Worm (Caenorhabditis elegans) whole organism, early embryonic: ENCODE data around the gene gcy-22.

ENCODE experiments used
- B0310.2 ChIP-seq: sonication (generic microtip); optimal IDR thresholded peaks from 2 replicates; lab custom pipeline; 2016; ENCODE audit warnings: mild to moderate bottlenecking, missing genetic modification characterization, missing compliant biosample characterization
- F13C5.2 ChIP-seq: sonication (generic microtip); optimal IDR thresholded peaks from 2 replicates; lab custom pipeline; 2017; ENCODE audit warnings: mild to moderate bottlenecking, missing genetic modification characterization, inconsistent platforms, missing compliant biosample characterization
- aly-1 ChIP-seq: sonication (generic microtip); optimal IDR thresholded peaks from 2 replicates; lab custom pipeline; 2016; ENCODE audit warnings: missing genetic modification characterization, missing compliant biosample characterization
- ama-1 ChIP-seq: fragments of 150-350 bp; optimal IDR thresholded peaks from 2 replicates; lab custom pipeline; 2014
- ceh-13 ChIP-seq: fragments of 200-800 bp; sonication (Bioruptor generic); optimal IDR thresholded peaks from 2 replicates; lab custom pipeline; 2018; ENCODE audit warnings: mild to moderate bottlenecking, missing genetic modification characterization, missing compliant biosample characterization
- ceh-36 ChIP-seq: sonication (generic microtip); optimal IDR thresholded peaks from 2 replicates; lab custom pipeline; 2016; ENCODE audit warnings: missing genetic modification characterization, inconsistent platforms, missing compliant biosample characterization
- ets-7 ChIP-seq: sonication (generic microtip); optimal IDR thresholded peaks from 2 replicates; lab custom pipeline; 2016; ENCODE audit warnings: missing genotype, missing genetic modification characterization, missing compliant biosample characterization
- flt-1 ChIP-seq: fragments of 200-800 bp; sonication (Bioruptor generic); IDR thresholded peaks from 2 replicates; pipeline ENCODE4 v1.3.6; 2022; ENCODE audit warnings: missing genetic modification characterization, missing compliant biosample characterization
- hmbx-1 ChIP-seq: sonication (generic microtip); optimal IDR thresholded peaks from 2 replicates; lab custom pipeline; 2016; ENCODE audit warnings: mild to moderate bottlenecking, missing genetic modification characterization, missing compliant biosample characterization
- hmg-4 ChIP-seq: fragments of 200-800 bp; sonication (Bioruptor generic); optimal IDR thresholded peaks from 2 replicates; lab custom pipeline; 2018; ENCODE audit warnings: mild to moderate bottlenecking, missing genetic modification characterization, missing compliant biosample characterization
- hnd-1 ChIP-seq: sonication (generic microtip); optimal IDR thresholded peaks from 2 replicates; lab custom pipeline; 2016; ENCODE audit warnings: missing genetic modification characterization, missing compliant biosample characterization
- pes-1 ChIP-seq: fragments of 200-800 bp; sonication (Bioruptor generic); IDR thresholded peaks from 2 replicates; pipeline ENCODE4 v1.3.6; 2022; ENCODE audit warnings: missing genetic modification reagents, missing genetic modification characterization, missing compliant biosample characterization
- scrt-1 ChIP-seq: fragments of 200-800 bp; sonication (Bioruptor generic); IDR thresholded peaks from 2 replicates; pipeline ENCODE4 v1.3.6; 2022; ENCODE audit warnings: missing genetic modification characterization, missing compliant biosample characterization
- sea-1 ChIP-seq: fragments of 200-800 bp; sonication (Bioruptor generic); conservative IDR thresholded peaks from 2 replicates; pipeline ENCODE4 v1.3.6; 2022; ENCODE audit warnings: missing genetic modification characterization, missing compliant biosample characterization
- tbx-11 ChIP-seq: fragments of 200-800 bp; sonication (Bioruptor generic); IDR thresholded peaks from 2 replicates; pipeline ENCODE4 v1.3.6; 2022; ENCODE audit warnings: missing genetic modification characterization, missing compliant biosample characterization
- tbx-37 ChIP-seq: fragments of 200-800 bp; sonication (Bioruptor generic); conservative IDR thresholded peaks from 2 replicates; pipeline ENCODE4 v1.3.6; 2022; ENCODE audit warnings: missing genetic modification reagents, missing genetic modification characterization, missing compliant biosample characterization
- tra-4 ChIP-seq: sonication (generic microtip); optimal IDR thresholded peaks from 2 replicates; lab custom pipeline; 2017; ENCODE audit warnings: missing genetic modification characterization, missing compliant biosample characterization

Gene gcy-22

ce11 chrV:20778257-20778697, 46.6 kb downstream of the gcy-22 start:
- peak; percentile 10 for TF ChIP-seq hmg-4 (GFP tag; lab: Kevin White, UChicago)
- no peak for TF ChIP-seq B0310.2
- TF ChIP-seq F13C5.2 (tag; lab: Kevin White, UChicago): peak; percentile 21
- no peak for TF ChIP-seq ets-7

DNA sequence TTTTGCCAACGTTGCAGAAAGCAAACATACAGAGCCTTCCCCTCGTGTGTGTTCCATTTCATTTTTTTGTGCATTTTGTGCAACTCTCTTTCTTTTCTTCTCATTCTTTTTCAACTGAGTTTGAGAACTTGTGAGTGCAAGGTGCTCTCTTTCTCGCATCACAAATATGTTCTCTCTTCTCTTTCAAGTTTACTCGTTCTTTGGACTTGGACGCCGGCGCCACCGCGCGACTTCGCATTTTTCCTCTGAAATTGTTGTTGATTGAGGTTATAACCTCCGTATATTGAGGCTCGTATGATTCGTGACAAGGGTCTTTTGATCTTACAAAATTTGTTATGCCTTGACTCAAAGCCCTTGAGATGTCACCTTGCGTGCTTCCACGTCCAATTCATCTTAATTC, 48.1 kb downstream of the gcy-22 start:
- TF ChIP-seq tra-4 (tag; lab: Kevin White, UChicago) (no peak), pes-1 (GFP tag; lab: Robert Waterston, UW) (no peak), hnd-1 (tag; lab: Kevin White, UChicago) (no peak), hmg-4 (GFP tag; lab: Kevin White, UChicago) (no peak), sea-1 (no peak), ceh-36 (no peak), tbx-11 (GFP tag; lab: Robert Waterston, UW) (no peak), ceh-13 (no peak), F13C5.2 (tag; lab: Kevin White, UChicago) (no peak), tbx-37 (no peak), ets-7 (no peak), flt-1 (no peak), hmbx-1 (no peak), ama-1 (lab: Kevin White, UChicago) (no peak), B0310.2 (no peak), aly-1 (tag; lab: Kevin White, UChicago) (no peak)

DNA sequence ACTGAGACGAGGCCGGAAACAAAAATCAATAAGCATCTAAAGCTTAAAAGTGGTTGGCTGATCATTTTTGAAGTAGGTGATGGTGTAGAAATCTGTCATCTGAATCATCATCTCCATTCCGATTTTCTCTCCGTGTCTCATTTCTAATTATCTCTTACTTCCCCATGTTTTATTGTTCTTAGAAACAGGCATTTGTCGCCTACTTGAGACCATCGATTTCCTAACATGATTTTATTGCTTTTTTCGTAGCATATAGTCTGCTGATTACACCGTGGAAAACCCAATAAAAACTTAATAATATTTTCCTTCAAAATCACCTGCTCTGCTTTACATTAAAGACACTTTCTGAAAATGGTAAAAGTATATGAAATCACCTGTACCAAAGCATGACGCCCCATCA, 49.6 kb downstream of the gcy-22 start, which contains the start of gene F38A6.4:
Gene F38A6.4 (minus strand): TSS at position 101 of the 400 bp plus-strand sequence.
- no peak for TF ChIP-seq aly-1 (tag; lab: Kevin White, UChicago)
- no peak for TF ChIP-seq flt-1
- TF ChIP-seq tbx-37: no peak
- no peak for TF ChIP-seq ama-1 (lab: Kevin White, UChicago)
- no peak for TF ChIP-seq F13C5.2 (tag; lab: Kevin White, UChicago)
- TF ChIP-seq ets-7: no peak
- TF ChIP-seq hnd-1 (tag; lab: Kevin White, UChicago): no peak
- no peak for TF ChIP-seq scrt-1 (GFP tag; lab: Robert Waterston, UW)
- no peak for TF ChIP-seq tra-4 (tag; lab: Kevin White, UChicago)

ce11 chrV:20773647-20774046, 51.2 kb downstream of the gcy-22 start, which contains the start of gene F38A6.5:
Gene F38A6.5, minus strand, starts transcription at chrV:20773747.
- TF ChIP-seq ceh-36 (no peak), tra-4 (tag; lab: Kevin White, UChicago) (no peak), tbx-11 (GFP tag; lab: Robert Waterston, UW) (no peak), ets-7 (no peak), sea-1 (no peak), ceh-13 (no peak), tbx-37 (no peak)

ce11 chrV:20771702-20772101, 53.2 kb downstream of the gcy-22 start:
- TF ChIP-seq ceh-36: no peak
- no peak for TF ChIP-seq aly-1 (tag; lab: Kevin White, UChicago)
- TF ChIP-seq F13C5.2 (tag; lab: Kevin White, UChicago): no peak
- no peak for TF ChIP-seq ets-7
- TF ChIP-seq ceh-13: no peak
- no peak for TF ChIP-seq tra-4 (tag; lab: Kevin White, UChicago)
- no peak for TF ChIP-seq ama-1 (lab: Kevin White, UChicago)
- no peak for TF ChIP-seq hnd-1 (tag; lab: Kevin White, UChicago)
- no peak for TF ChIP-seq pes-1 (GFP tag; lab: Robert Waterston, UW)
- no peak for TF ChIP-seq B0310.2
- TF ChIP-seq tbx-37: no peak

DNA sequence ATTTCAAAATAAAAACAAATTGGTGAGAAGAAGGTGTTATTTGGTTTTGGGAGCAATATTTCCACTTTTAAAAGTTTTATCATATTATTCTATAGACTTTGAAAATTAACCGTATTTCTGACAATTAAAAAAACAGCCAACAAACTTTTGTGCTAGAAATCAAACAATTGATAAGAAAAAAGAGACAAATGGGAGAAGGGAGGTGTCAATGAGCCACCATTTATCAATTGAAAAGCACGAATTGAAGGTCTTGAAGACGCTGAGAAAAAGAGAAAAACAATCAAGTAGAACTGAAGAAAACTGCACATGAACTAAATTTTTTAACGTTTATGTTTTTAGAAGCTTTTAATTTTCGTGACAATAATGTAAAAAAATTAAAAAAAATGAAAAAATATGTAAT, 54.0 kb downstream of the gcy-22 start:
- no peak for TF ChIP-seq hnd-1 (tag; lab: Kevin White, UChicago)
- no peak for TF ChIP-seq tra-4 (tag; lab: Kevin White, UChicago)
- no peak for TF ChIP-seq tbx-11 (GFP tag; lab: Robert Waterston, UW)
- no peak for TF ChIP-seq ama-1 (lab: Kevin White, UChicago)
- TF ChIP-seq hmbx-1: no peak
- TF ChIP-seq pes-1 (GFP tag; lab: Robert Waterston, UW): no peak
- TF ChIP-seq hmg-4 (GFP tag; lab: Kevin White, UChicago): no peak
- no peak for TF ChIP-seq B0310.2
- no peak for TF ChIP-seq sea-1
- no peak for TF ChIP-seq ceh-36
- no peak for TF ChIP-seq tbx-37
- no peak for TF ChIP-seq F13C5.2 (tag; lab: Kevin White, UChicago)
- TF ChIP-seq ets-7: no peak
- TF ChIP-seq ceh-13: no peak
- no peak for TF ChIP-seq flt-1
- TF ChIP-seq aly-1 (tag; lab: Kevin White, UChicago): no peak
- no peak for TF ChIP-seq scrt-1 (GFP tag; lab: Robert Waterston, UW)
